Worm (Caenorhabditis elegans) whole organism, L3 larva: ENCODE results near the gene ajm-1.
A peak's percentile ranks its signal among the peaks of the same experiment; 100 is the strongest.

Experiments used
- R02D3.7 ChIP-seq: fragments of 150-350 bp; optimal IDR thresholded peaks from 2 replicates; lab custom pipeline; 2014; ENCODE audit warnings: missing biosample characterization, missing genetic modification characterization
- ZK546.5 ChIP-seq: sonication (generic microtip); optimal IDR thresholded peaks from 2 replicates; lab custom pipeline; 2017; ENCODE audit warnings: missing biosample characterization, missing genetic modification characterization
- aly-2 ChIP-seq: fragments of 150-350 bp; optimal IDR thresholded peaks from 2 replicates; lab custom pipeline; 2014; ENCODE audit warnings: missing biosample characterization, missing genetic modification characterization
- ama-1 ChIP-seq: fragments of 150-350 bp; optimal IDR thresholded peaks from 2 replicates; lab custom pipeline; 2018
- ceh-16 ChIP-seq: sonication (generic microtip); optimal IDR thresholded peaks from 2 replicates; lab custom pipeline; 2017; ENCODE audit warnings: missing biosample characterization, missing genetic modification characterization
- ceh-28 ChIP-seq: fragments of 150-350 bp; optimal IDR thresholded peaks from 2 replicates; lab custom pipeline; 2014; ENCODE audit warnings: missing biosample characterization, missing genetic modification reagents, missing genetic modification characterization
- ceh-82 ChIP-seq: fragments of 150-350 bp; optimal IDR thresholded peaks from 2 replicates; lab custom pipeline; 2014; ENCODE audit warnings: missing biosample characterization, missing genetic modification characterization
- ceh-9 ChIP-seq: sonication (generic microtip); optimal IDR thresholded peaks from 2 replicates; lab custom pipeline; 2018; ENCODE audit warnings: missing biosample characterization, missing genetic modification characterization
- daf-12 ChIP-seq: fragments of 150-350 bp; optimal IDR thresholded peaks from 2 replicates; lab custom pipeline; 2014; ENCODE audit warnings: missing biosample characterization, missing genetic modification reagents, missing genetic modification characterization
- egl-27 ChIP-seq: sonication (generic microtip); optimal IDR thresholded peaks from 4 replicates; lab custom pipeline; 2017; ENCODE audit warnings: missing biosample characterization, missing genetic modification reagents, missing genetic modification characterization
- egl-5 ChIP-seq: fragments of 150-350 bp; optimal IDR thresholded peaks from 2 replicates; lab custom pipeline; 2017; ENCODE audit warnings: missing biosample characterization, missing genetic modification reagents, missing genetic modification characterization, inconsistent platforms
- elt-1 ChIP-seq: fragments of 150-350 bp; optimal IDR thresholded peaks from 2 replicates; lab custom pipeline; 2014; ENCODE audit warnings: missing biosample characterization, missing genetic modification characterization
- elt-2 ChIP-seq: sonication (generic microtip); optimal IDR thresholded peaks from 2 replicates; lab custom pipeline; 2016; ENCODE audit warnings: missing genetic modification reagents, mild to moderate bottlenecking, missing genetic modification characterization, missing compliant biosample characterization
- elt-3 ChIP-seq, 3 experiments: fragments of 150-350 bp in 1 of 3; sonication (generic microtip) in 2 of 3; optimal IDR thresholded peaks; 2 replicates in 2 of 3; 4 replicates in 1 of 3; lab custom pipeline; 2014 to 2017; ENCODE audit warnings: missing biosample characterization in 3 of 3, missing genetic modification characterization in 3 of 3
- eor-1 ChIP-seq, 2 experiments: fragments of 150-350 bp; optimal IDR thresholded peaks; 2 replicates each; lab custom pipeline; 2014 to 2018; ENCODE audit warnings: missing biosample characterization in 2 of 2, missing genetic modification characterization in 2 of 2
- fkh-10 ChIP-seq: sonication (generic microtip); optimal IDR thresholded peaks from 2 replicates; lab custom pipeline; 2017; ENCODE audit warnings: missing biosample characterization, missing genetic modification reagents, missing genetic modification characterization
- fkh-2 ChIP-seq: fragments of 150-350 bp; optimal IDR thresholded peaks from 2 replicates; lab custom pipeline; 2014; ENCODE audit warnings: missing biosample characterization, missing genetic modification reagents, missing genetic modification characterization
- fos-1 ChIP-seq: fragments of 150-350 bp; optimal IDR thresholded peaks from 2 replicates; lab custom pipeline; 2014; ENCODE audit warnings: missing biosample characterization, missing genetic modification characterization
- jun-1 ChIP-seq: fragments of 150-350 bp; optimal IDR thresholded peaks from 2 replicates; lab custom pipeline; 2014; ENCODE audit warnings: missing biosample characterization, missing genetic modification reagents, missing genetic modification characterization
- lin-15B ChIP-seq: fragments of 150-350 bp; optimal IDR thresholded peaks from 2 replicates; lab custom pipeline; 2014; ENCODE audit warnings: missing biosample characterization, missing genetic modification characterization
- lin-39 ChIP-seq: fragments of 150-350 bp; optimal IDR thresholded peaks from 2 replicates; lab custom pipeline; 2018; ENCODE audit warnings: missing biosample characterization, missing genetic modification reagents, missing genetic modification characterization
- lsy-12 ChIP-seq: sonication (generic microtip); optimal IDR thresholded peaks from 2 replicates; lab custom pipeline; 2016; ENCODE audit warnings: mild to moderate bottlenecking, missing genetic modification characterization, missing compliant biosample characterization
- mdl-1 ChIP-seq: fragments of 150-350 bp; optimal IDR thresholded peaks from 2 replicates; lab custom pipeline; 2014; ENCODE audit warnings: missing biosample characterization, missing genetic modification characterization
- mml-1 ChIP-seq: fragments of 150-350 bp; sonication (generic microtip); optimal IDR thresholded peaks from 3 replicates; lab custom pipeline; 2014; ENCODE audit warnings: missing biosample characterization, missing genetic modification characterization
- nfya-1 ChIP-seq: sonication (generic microtip); optimal IDR thresholded peaks from 2 replicates; lab custom pipeline; 2017; ENCODE audit warnings: missing genetic modification characterization, mild to moderate bottlenecking, missing compliant biosample characterization, antibody characterized with exemption, moderate library complexity; ENCODE audit not compliant: insufficient read depth
- nhr-12 ChIP-seq: fragments of 150-350 bp; optimal IDR thresholded peaks from 2 replicates; lab custom pipeline; 2014; ENCODE audit warnings: missing biosample characterization, missing genetic modification characterization
- nhr-23 ChIP-seq: fragments of 150-350 bp; optimal IDR thresholded peaks from 2 replicates; lab custom pipeline; 2014; ENCODE audit warnings: missing biosample characterization, missing genetic modification reagents, missing genetic modification characterization
- nhr-237 ChIP-seq: fragments of 150-350 bp; optimal IDR thresholded peaks from 2 replicates; lab custom pipeline; 2014; ENCODE audit warnings: missing biosample characterization, missing genetic modification characterization
- nhr-25 ChIP-seq: sonication (generic microtip); optimal IDR thresholded peaks from 2 replicates; lab custom pipeline; 2017; ENCODE audit warnings: missing biosample characterization, missing genetic modification characterization
- nhr-28 ChIP-seq: fragments of 150-350 bp; optimal IDR thresholded peaks from 2 replicates; lab custom pipeline; 2014; ENCODE audit warnings: missing biosample characterization, missing genetic modification characterization
- nhr-43 ChIP-seq: sonication (generic microtip); optimal IDR thresholded peaks from 2 replicates; lab custom pipeline; 2016; ENCODE audit warnings: mild to moderate bottlenecking, missing genetic modification characterization, missing compliant biosample characterization; ENCODE audit not compliant: poor library complexity, severe bottlenecking
- nhr-67 ChIP-seq: fragments of 150-350 bp; optimal IDR thresholded peaks from 2 replicates; lab custom pipeline; 2014; ENCODE audit warnings: missing biosample characterization, missing genetic modification characterization
- nhr-76 ChIP-seq: fragments of 150-350 bp; sonication (generic microtip); optimal IDR thresholded peaks from 5 replicates; lab custom pipeline; 2014; ENCODE audit warnings: missing biosample characterization, missing genetic modification characterization
- nhr-77 ChIP-seq: fragments of 150-350 bp; optimal IDR thresholded peaks from 2 replicates; lab custom pipeline; 2014; ENCODE audit warnings: missing biosample characterization, missing genetic modification characterization
- pha-4 ChIP-seq: fragments of 150-350 bp; optimal IDR thresholded peaks from 2 replicates; lab custom pipeline; 2014; ENCODE audit warnings: missing biosample characterization, missing genetic modification reagents, missing genetic modification characterization
- sea-2 ChIP-seq: fragments of 150-350 bp; sonication (generic microtip); optimal IDR thresholded peaks from 4 replicates; lab custom pipeline; 2014; ENCODE audit warnings: missing biosample characterization, missing genetic modification reagents, missing genetic modification characterization
- skn-1 ChIP-seq: fragments of 150-350 bp; optimal IDR thresholded peaks from 2 replicates; lab custom pipeline; 2014; ENCODE audit warnings: missing biosample characterization, missing genetic modification characterization
- snpc-4 ChIP-seq: fragments of 150-350 bp; optimal IDR thresholded peaks from 2 replicates; lab custom pipeline; 2014; ENCODE audit warnings: missing biosample characterization, missing genetic modification characterization
- tbx-2 ChIP-seq: sonication (generic microtip); optimal IDR thresholded peaks from 2 replicates; lab custom pipeline; 2016; ENCODE audit warnings: mild to moderate bottlenecking, missing genetic modification characterization, missing compliant biosample characterization
- unc-39 ChIP-seq: sonication (generic microtip); optimal IDR thresholded peaks from 4 replicates; lab custom pipeline; 2017; ENCODE audit warnings: missing biosample characterization, missing genetic modification characterization
- unc-62 ChIP-seq: fragments of 150-350 bp; sonication (generic microtip); optimal IDR thresholded peaks from 4 replicates; lab custom pipeline; 2014; ENCODE audit warnings: missing biosample characterization, missing genetic modification reagents, missing genetic modification characterization
- zag-1 ChIP-seq: fragments of 150-350 bp; optimal IDR thresholded peaks from 2 replicates; lab custom pipeline; 2014; ENCODE audit warnings: missing biosample characterization, missing genetic modification characterization
- ztf-11 ChIP-seq: fragments of 150-350 bp; optimal IDR thresholded peaks from 2 replicates; lab custom pipeline; 2014; ENCODE audit warnings: missing biosample characterization, missing genetic modification characterization
- ztf-4 ChIP-seq: fragments of 150-350 bp; optimal IDR thresholded peaks from 2 replicates; lab custom pipeline; 2014; ENCODE audit warnings: missing biosample characterization, missing genetic modification characterization

The ajm-1 gene

ce11 chrX:9088620-9089019, 5.9 kb downstream of the ajm-1 start:
- TF ChIP-seq snpc-4 (tag; lab: Kevin White, UChicago) (no peak), elt-1 (no peak), nhr-25 (no peak), ceh-28 (no peak), eor-1 (tag; optimal IDR thresholded peaks at IDR 0.05; lab: Kevin White, UChicago) (no peak), ceh-82 (tag; lab: Kevin White, UChicago) (no peak), ztf-4 (tag; lab: Kevin White, UChicago) (no peak), egl-27 (tag; lab: Kevin White, UChicago) (no peak), nhr-77 (tag; lab: Kevin White, UChicago) (no peak), lin-39 (tag; lab: Kevin White, UChicago) (no peak), nhr-43 (tag; lab: Kevin White, UChicago) (no peak), fos-1 (tag; lab: Kevin White, UChicago) (no peak), mml-1 (tag; lab: Kevin White, UChicago) (no peak), jun-1 (tag; lab: Kevin White, UChicago) (no peak), unc-39 (no peak), aly-2 (tag; lab: Kevin White, UChicago) (no peak), tbx-2 (tag; lab: Kevin White, UChicago) (no peak), R02D3.7 (tag; lab: Kevin White, UChicago) (no peak)

DNA sequence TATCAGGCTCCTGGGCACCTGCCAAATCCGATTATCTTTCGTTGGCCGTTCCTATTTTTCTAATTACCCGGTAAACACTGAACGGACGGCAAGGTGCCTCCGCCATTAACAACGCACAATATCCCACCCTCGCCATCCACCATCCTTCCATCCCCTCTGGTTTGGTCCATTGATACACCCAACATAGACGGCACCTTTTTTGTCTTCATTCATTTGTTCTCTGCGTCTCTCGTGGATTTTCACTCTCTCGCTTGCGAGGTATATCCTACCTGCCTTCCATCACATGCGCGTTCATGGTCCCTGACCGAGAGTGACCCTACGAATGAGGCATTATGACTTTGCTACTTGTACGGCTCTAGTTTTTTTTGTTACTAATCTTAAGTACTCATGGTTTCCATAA, 6.8 kb downstream of the ajm-1 start:
- TF ChIP-seq mml-1 (tag; lab: Kevin White, UChicago) (no peak), nhr-25 (no peak), skn-1 (tag; lab: Kevin White, UChicago) (no peak), ztf-11 (tag; lab: Kevin White, UChicago) (no peak)

DNA sequence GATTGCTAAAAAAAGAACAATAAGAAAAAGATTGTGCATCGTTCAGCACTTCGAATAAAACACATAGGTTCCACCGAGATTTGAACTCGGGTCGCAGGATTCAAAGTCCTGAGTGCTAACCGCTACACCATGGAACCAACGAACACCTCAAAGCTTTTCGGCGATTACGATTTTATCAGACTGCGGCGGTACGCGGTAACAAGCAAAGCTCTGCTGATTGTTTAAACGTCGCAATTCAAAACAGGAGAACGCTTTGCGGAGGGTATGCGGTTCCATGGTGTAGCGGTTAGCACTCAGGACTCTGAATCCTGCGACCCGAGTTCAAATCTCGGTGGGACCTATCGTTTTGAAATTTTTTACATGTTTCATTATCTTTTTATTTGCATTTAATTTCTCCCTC, 7.8 kb downstream of the ajm-1 start:
- TF ChIP-seq pha-4 (tag; lab: Kevin White, UChicago) (peak; percentile 5), nfya-1 (tag; lab: Kevin White, UChicago) (peak; percentile 8), elt-2 (tag; lab: Kevin White, UChicago) (peak; percentile 26), nhr-43 (tag; lab: Kevin White, UChicago) (peak; percentile 35)

- TF ChIP-seq mml-1 (tag; lab: Kevin White, UChicago): no peak
- peak; percentile 12 for TF ChIP-seq jun-1 (tag; lab: Kevin White, UChicago)
- no peak for TF ChIP-seq ZK546.5 (tag; lab: Kevin White, UChicago)
- no peak for TF ChIP-seq mdl-1 (tag; lab: Kevin White, UChicago)
- TF ChIP-seq elt-3 (tag; optimal IDR thresholded peaks at IDR 0.05; lab: Kevin White, UChicago): peak in 1 of 3 experiments; percentile 51
- TF ChIP-seq egl-27 (tag; lab: Kevin White, UChicago): no peak
- TF ChIP-seq nhr-12: no peak
- TF ChIP-seq ceh-16 (tag; lab: Kevin White, UChicago): peak; percentile 35
- TF ChIP-seq snpc-4 (tag; lab: Kevin White, UChicago): peak; percentile 3
- peak; percentile 70 for TF ChIP-seq nhr-43 (tag; lab: Kevin White, UChicago)
- no peak for TF ChIP-seq zag-1 (tag; lab: Kevin White, UChicago)
- TF ChIP-seq egl-5: peak; percentile 15
- no peak for TF ChIP-seq ama-1 (lab: Kevin White, UChicago)
- peak; percentile 16 for TF ChIP-seq R02D3.7 (tag; lab: Kevin White, UChicago)
- no peak for TF ChIP-seq nhr-237 (tag; lab: Kevin White, UChicago)
- peak; percentile 6 for TF ChIP-seq pha-4 (tag; lab: Kevin White, UChicago)
- no peak for TF ChIP-seq nhr-23 (tag; lab: Kevin White, UChicago)
- TF ChIP-seq nhr-25: peak; percentile 49
- TF ChIP-seq sea-2 (GFP tag; lab: Kevin White, UChicago): no peak
- peak; percentile 38 for TF ChIP-seq nfya-1 (tag; lab: Kevin White, UChicago)
- peak; percentile 43 for TF ChIP-seq elt-1
- no peak for TF ChIP-seq aly-2 (tag; lab: Kevin White, UChicago)
- no peak for TF ChIP-seq skn-1 (tag; lab: Kevin White, UChicago)
- TF ChIP-seq ztf-4 (tag; lab: Kevin White, UChicago): peak; percentile 10
- TF ChIP-seq nhr-77 (tag; lab: Kevin White, UChicago): peak; percentile 5
- TF ChIP-seq nhr-67 (tag; lab: Kevin White, UChicago): no peak
- peak; percentile 50 for TF ChIP-seq ceh-82 (tag; lab: Kevin White, UChicago)
- TF ChIP-seq ceh-28: no peak
- TF ChIP-seq lin-39 (tag; lab: Kevin White, UChicago): peak; percentile 68
- TF ChIP-seq ztf-11 (tag; lab: Kevin White, UChicago): no peak
- TF ChIP-seq lin-15B (tag; lab: Kevin White, UChicago): no peak
- peak; percentile 39 for TF ChIP-seq elt-2 (tag; lab: Kevin White, UChicago)
- TF ChIP-seq fkh-10 (GFP tag; lab: Kevin White, UChicago): no peak
- no peak for TF ChIP-seq fkh-2
- TF ChIP-seq tbx-2 (tag; lab: Kevin White, UChicago): peak; percentile 52
- no peak for TF ChIP-seq nhr-28
- no peak for TF ChIP-seq daf-12 (tag; lab: Kevin White, UChicago)
- TF ChIP-seq eor-1 (tag; optimal IDR thresholded peaks at IDR 0.05; lab: Kevin White, UChicago): peak in 1 of 2 experiments; percentile 36
- no peak for TF ChIP-seq unc-62
- TF ChIP-seq ceh-9 (tag; lab: Kevin White, UChicago): no peak
- peak; percentile 60 for TF ChIP-seq lsy-12 (tag; lab: Kevin White, UChicago)
- no peak for TF ChIP-seq nhr-76
These were observed 8.6 kb downstream of the ajm-1 start for ce11 chrX:9091380-9091779.
